Worm (Caenorhabditis elegans) whole organism, late embryonic: ENCODE data around the gene clec-57.

Experiments used
- F13H6.1 ChIP-seq: sonication (generic microtip); optimal IDR thresholded peaks from 2 replicates; lab custom pipeline; 2016; ENCODE audit warnings: missing genetic modification characterization, missing compliant biosample characterization
- ceh-30 ChIP-seq: fragments of 150-350 bp; optimal IDR thresholded peaks from 2 replicates; lab custom pipeline; 2014; ENCODE audit warnings: missing biosample characterization, missing genetic modification characterization
- ceh-48 ChIP-seq: sonication (generic microtip); optimal IDR thresholded peaks from 2 replicates; lab custom pipeline; 2016; ENCODE audit warnings: missing genetic modification characterization, inconsistent platforms, missing compliant biosample characterization
- dmd-4 ChIP-seq: sonication (generic microtip); optimal IDR thresholded peaks from 2 replicates; lab custom pipeline; 2016; ENCODE audit warnings: borderline replicate concordance, missing genetic modification characterization, missing compliant biosample characterization
- fkh-6 ChIP-seq: sonication (generic microtip); optimal IDR thresholded peaks from 2 replicates; lab custom pipeline; 2016; ENCODE audit warnings: missing genetic modification characterization, missing compliant biosample characterization
- ref-2 ChIP-seq: sonication (generic microtip); optimal IDR thresholded peaks from 2 replicates; lab custom pipeline; 2016; ENCODE audit warnings: missing genetic modification characterization, missing compliant biosample characterization
- sox-2 ChIP-seq: fragments of 200-800 bp; sonication (Bioruptor generic); IDR thresholded peaks from 2 replicates; pipeline ENCODE4 v1.3.6; 2022; ENCODE audit warnings: missing genetic modification reagents, missing genetic modification characterization, missing compliant biosample characterization
- sox-4 ChIP-seq: sonication (generic microtip); optimal IDR thresholded peaks from 2 replicates; lab custom pipeline; 2017; ENCODE audit warnings: mild to moderate bottlenecking, missing genetic modification characterization, inconsistent platforms, missing compliant biosample characterization
- tbx-2 ChIP-seq: sonication (generic microtip); optimal IDR thresholded peaks from 2 replicates; lab custom pipeline; 2016; ENCODE audit warnings: missing genetic modification characterization, missing compliant biosample characterization
- unc-86 ChIP-seq: sonication (generic microtip); optimal IDR thresholded peaks from 2 replicates; lab custom pipeline; 2016; ENCODE audit warnings: missing genetic modification characterization, missing compliant biosample characterization

- TF ChIP-seq unc-86, result no peak
- TF ChIP-seq ref-2 (tag; lab: Kevin White, UChicago), result no peak
- TF ChIP-seq sox-4 (tag; lab: Kevin White, UChicago), result no peak
- TF ChIP-seq dmd-4 (tag; lab: Kevin White, UChicago), result no peak
- no peak for TF ChIP-seq sox-2 (GFP tag; lab: Robert Waterston, UW)
- no peak for TF ChIP-seq ceh-48
- no peak for TF ChIP-seq tbx-2
- TF ChIP-seq fkh-6 (tag; lab: Kevin White, UChicago), result no peak
- no peak for TF ChIP-seq F13H6.1
- no peak for TF ChIP-seq ceh-30 (tag; lab: Kevin White, UChicago)
Observed at ce11 chrV:14481987-14482386, 13.0 kb downstream of the clec-57 start, which contains the start of gene R02D5.10.
